Worm (Caenorhabditis elegans): ENCODE data around the gene tasp-1.

- TF ChIP-seq hpl-2 (GFP tag; optimal IDR thresholded peaks at IDR 0.05) (no peak), lin-39 (tag; optimal IDR thresholded peaks at IDR 0.05) (no peak), unc-62 (GFP tag; optimal IDR thresholded peaks at IDR 0.05) (no peak), ztf-4 (tag; optimal IDR thresholded peaks at IDR 0.05) (no peak)
Measured at ce11 chrIII:10739455-10739854, 19.7 kb upstream of the tasp-1 start, which contains the start of gene smap-1.
